Worm (Caenorhabditis elegans): ENCODE measurements around the gene adss-1.

The adss-1 gene

DNA sequence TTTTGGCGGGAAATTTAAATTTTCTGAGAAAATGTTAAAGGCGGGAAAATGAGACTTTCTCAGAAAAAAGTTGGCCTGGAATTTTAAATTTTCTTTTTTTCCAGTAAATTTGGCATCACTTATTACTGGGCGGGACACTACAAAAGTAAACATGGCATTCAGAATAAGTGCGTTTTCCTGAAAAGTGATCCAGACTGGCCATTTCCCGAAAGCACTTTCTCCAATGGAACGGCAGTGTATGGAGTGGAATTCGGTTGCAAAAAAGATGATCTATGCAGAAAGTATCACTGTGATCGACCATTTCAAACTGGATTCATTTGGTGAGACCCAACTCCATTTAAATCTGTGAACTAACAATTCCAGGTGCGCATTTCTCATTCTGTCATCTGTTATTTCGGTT, 35.4 kb downstream of the adss-1 start:
- TF ChIP-seq cebp-2 (GFP tag; IDR thresholded peaks at IDR 0.05) (no peak), somi-1 (GFP tag; optimal IDR thresholded peaks at IDR 0.05) (no peak), madf-8 (GFP tag; conservative IDR thresholded peaks at IDR 0.05) (no peak), nhr-80 (tag; optimal IDR thresholded peaks at IDR 0.05) (no peak), unc-62 (GFP tag; optimal IDR thresholded peaks at IDR 0.05) (no peak), ama-1 (optimal IDR thresholded peaks at IDR 0.05) (no peak), ama-1 (GFP tag; optimal IDR thresholded peaks at IDR 0.05) (no peak), F49E8.2 (tag; optimal IDR thresholded peaks at IDR 0.05; ENCODE audit: insufficient read depth) (no peak), ceh-91 (GFP tag; IDR thresholded peaks at IDR 0.05) (no peak)

DNA sequence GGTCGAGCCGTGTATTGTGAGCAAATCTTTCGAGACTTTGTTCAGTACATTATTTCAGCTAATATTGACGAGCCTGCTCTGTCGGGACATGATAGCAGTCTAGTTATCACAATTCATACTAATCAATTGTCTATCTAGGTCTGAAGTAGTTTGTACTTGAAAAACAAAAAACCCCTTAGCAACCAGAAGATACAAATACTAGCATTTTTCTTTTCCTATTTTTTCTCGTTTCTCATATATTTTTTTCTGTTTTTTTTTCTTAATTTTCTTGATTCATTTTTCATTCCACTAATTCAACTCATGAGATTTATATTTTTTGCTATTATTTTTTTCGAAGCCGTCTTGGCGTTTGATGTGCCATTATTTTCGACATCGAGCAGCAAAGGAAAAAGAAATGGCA, 36.1 kb downstream of the adss-1 start, which contains the start of gene R02F11.9:
Gene R02F11.9 (plus strand): TSS at position 301 of the 400 bp plus-strand sequence.
- no peak for TF ChIP-seq F33H1.4 (GFP tag; IDR thresholded peaks at IDR 0.05)
- TF ChIP-seq bed-1 (GFP tag; IDR thresholded peaks at IDR 0.05) = no peak
- no peak for TF ChIP-seq ZK185.1 (tag; optimal IDR thresholded peaks at IDR 0.05; ENCODE audit: poor library complexity, severe bottlenecking)
- TF ChIP-seq sea-2 (GFP tag; IDR thresholded peaks at IDR 0.05) = no peak
- TF ChIP-seq mxl-1 (tag; optimal IDR thresholded peaks at IDR 0.05) = no peak
- TF ChIP-seq F39B2.1 (GFP tag; IDR thresholded peaks at IDR 0.05) = no peak
- no peak for TF ChIP-seq Y53G8AR.9 (GFP tag; conservative IDR thresholded peaks at IDR 0.05)
- no peak for TF ChIP-seq sdz-38 (tag; optimal IDR thresholded peaks at IDR 0.05)
- no peak for TF ChIP-seq aptf-3 (GFP tag; IDR thresholded peaks at IDR 0.05)
- TF ChIP-seq ztf-3 (GFP tag; optimal IDR thresholded peaks at IDR 0.05) = no peak
- no peak for TF ChIP-seq K11D2.4 (GFP tag; IDR thresholded peaks at IDR 0.05)
- no peak for TF ChIP-seq Y53F4B.3 (GFP tag; IDR thresholded peaks at IDR 0.05)
- TF ChIP-seq ceh-58 (GFP tag; IDR thresholded peaks at IDR 0.05) = no peak
- no peak for TF ChIP-seq xnd-1 (tag; optimal IDR thresholded peaks at IDR 0.05)
- no peak for TF ChIP-seq ztf-28 (GFP tag; IDR thresholded peaks at IDR 0.05)
- no peak for TF ChIP-seq hmg-1.2 (GFP tag; IDR thresholded peaks at IDR 0.05)
- TF ChIP-seq attf-6 (GFP tag; IDR thresholded peaks at IDR 0.05) = no peak
- TF ChIP-seq sptf-2 (GFP tag; optimal IDR thresholded peaks at IDR 0.05) = no peak

DNA sequence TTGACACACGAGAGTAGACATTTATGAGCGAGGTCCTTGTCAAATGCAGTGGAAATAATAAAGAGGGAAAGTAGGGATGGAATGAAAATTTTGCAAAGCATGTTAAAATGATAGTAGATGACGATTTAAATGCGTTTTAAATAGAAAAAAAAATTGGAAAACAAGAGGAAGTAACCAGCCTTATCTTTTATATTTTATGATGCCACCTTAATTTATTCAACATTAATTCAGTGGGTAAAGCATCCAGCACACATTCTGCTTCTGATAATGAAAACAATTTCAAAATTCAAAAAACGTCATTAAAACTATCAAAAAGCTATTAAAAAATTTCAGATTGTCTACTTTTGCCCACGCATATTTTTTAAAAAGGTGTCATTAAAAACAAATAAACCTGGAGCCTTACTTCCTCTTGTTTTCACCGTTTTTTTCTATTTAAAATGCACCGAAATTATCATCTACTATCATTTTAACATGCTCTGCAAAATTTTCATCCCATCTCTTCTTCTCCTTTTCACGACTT, 37.8 kb downstream of the adss-1 start, which contains the start of the genes Y60C6A.2 and Y60C6A.3:
Gene Y60C6A.2 (minus strand): TSS at position 101 of the 520 bp plus-strand sequence.
Gene Y60C6A.3 (plus strand): TSS at position 470 of the 520 bp plus-strand sequence.
- TF ChIP-seq sdz-38 (tag; optimal IDR thresholded peaks at IDR 0.05) (no peak), nfyb-1 (GFP tag; IDR thresholded peaks at IDR 0.05) (no peak), ceh-100 (GFP tag; IDR thresholded peaks at IDR 0.05) (no peak), T26A5.8 (tag; optimal IDR thresholded peaks at IDR 0.05) (no peak), madf-8 (GFP tag; conservative IDR thresholded peaks at IDR 0.05) (no peak), ama-1 (optimal IDR thresholded peaks at IDR 0.05) (no peak), ama-1 (GFP tag; optimal IDR thresholded peaks at IDR 0.05) (no peak), ztf-26 (tag; optimal IDR thresholded peaks at IDR 0.05) (no peak), sea-2 (GFP tag; IDR thresholded peaks at IDR 0.05) (no peak), snpc-1.1 (tag; optimal IDR thresholded peaks at IDR 0.05; ENCODE audit: insufficient read depth) (no peak), lag-1 (GFP tag; IDR thresholded peaks at IDR 0.05) (no peak), mxl-1 (tag; optimal IDR thresholded peaks at IDR 0.05) (no peak), aptf-3 (GFP tag; IDR thresholded peaks at IDR 0.05) (no peak), T07F8.4 (tag; optimal IDR thresholded peaks at IDR 0.05) (no peak), xnd-1 (tag; optimal IDR thresholded peaks at IDR 0.05) (no peak), Y95B8A.8 (GFP tag; IDR thresholded peaks at IDR 0.05) (no peak), rec-8 (tag; optimal IDR thresholded peaks at IDR 0.05) (no peak), ceh-27 (GFP tag; optimal IDR thresholded peaks at IDR 0.05) (no peak)
